Worm (Caenorhabditis elegans): ENCODE measurements around the gene srz-63.

ce11 chrII:1266790-1267189, 11.7 kb upstream of the srz-63 start, which contains the start of gene oac-30:
- TF ChIP-seq lsy-27 (tag; optimal IDR thresholded peaks at IDR 0.05; ENCODE audit: borderline replicate concordance, insufficient read depth) (no peak), pha-4 (tag; optimal IDR thresholded peaks at IDR 0.05) (no peak), efl-1 (GFP tag; optimal IDR thresholded peaks at IDR 0.05) (no peak), fkh-3 (tag; optimal IDR thresholded peaks at IDR 0.05) (no peak), snpc-4 (GFP tag; optimal IDR thresholded peaks at IDR 0.05) (no peak), snpc-4 (tag; optimal IDR thresholded peaks at IDR 0.05) (no peak)
